Worm (Caenorhabditis elegans) whole organism, L4 larva: ENCODE data around the gene madf-3.

Experiments
- Y105C5A.15 ChIP-seq: fragments of 200-800 bp; sonication (Bioruptor generic); IDR thresholded peaks from 2 replicates; pipeline ENCODE4 v1.3.6; 2022; ENCODE audit warnings: missing genetic modification characterization, missing compliant biosample characterization
- madf-9 ChIP-seq: fragments of 200-800 bp; sonication (Bioruptor generic); conservative IDR thresholded peaks from 2 replicates; pipeline ENCODE4 v1.3.6; 2022; ENCODE audit warnings: missing genetic modification reagents, missing genetic modification characterization, missing compliant biosample characterization

DNA sequence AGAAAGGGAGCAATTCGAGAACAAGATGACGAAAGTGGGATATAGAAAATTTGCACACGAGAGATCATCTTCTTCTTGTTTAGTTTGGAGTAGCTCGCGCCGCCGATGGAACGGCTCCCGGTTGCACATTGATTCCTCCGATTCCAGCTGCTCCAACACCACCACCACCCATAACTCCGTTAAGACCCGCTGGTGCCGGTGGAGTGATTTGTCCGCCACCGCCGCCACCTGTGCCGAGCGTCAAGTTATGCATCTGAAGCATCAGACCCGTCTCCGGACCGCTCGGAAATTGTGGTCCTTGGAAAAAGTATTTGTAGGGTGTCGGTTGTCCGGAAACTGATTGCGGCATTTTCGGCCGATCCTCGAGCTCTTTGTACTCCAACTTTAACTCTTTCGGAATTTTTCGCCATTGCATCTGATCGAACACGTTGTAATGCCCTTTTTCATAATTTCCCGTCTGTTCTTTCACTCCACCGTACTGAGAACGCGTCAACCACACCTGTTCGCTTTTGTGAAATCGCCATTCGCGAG is 38.4 kb downstream of the madf-3 start:
- no peak for TF ChIP-seq Y105C5A.15 (GFP tag; lab: Robert Waterston, UW)
- TF ChIP-seq madf-9 (GFP tag; lab: Robert Waterston, UW): no peak
